Fruit fly (Drosophila melanogaster) whole organism, prepupa: Measurements from ENCODE around the gene Ctr1B.
A peak's percentile ranks its signal among the peaks of the same experiment; 100 is the strongest.

Experiments used
- Blimp-1 ChIP-seq: fragments of 200-800 bp; sonication (Bioruptor generic); optimal IDR thresholded peaks from 3 replicates; lab custom pipeline; 2017; ENCODE audit warnings: missing biosample characterization, missing genetic modification characterization, mild to moderate bottlenecking, moderate library complexity, missing genetic modification reagents
- CG8632 ChIP-seq: fragments of 200-800 bp; sonication (Bioruptor generic); optimal IDR thresholded peaks from 3 replicates; lab custom pipeline; 2016; ENCODE audit warnings: missing biosample characterization, missing genetic modification characterization
- fkh ChIP-seq: fragments of 200-800 bp; sonication (Bioruptor generic); optimal IDR thresholded peaks from 3 replicates; lab custom pipeline; 2017; ENCODE audit warnings: missing biosample characterization, mild to moderate bottlenecking, missing genetic modification characterization, moderate library complexity

- TF ChIP-seq Blimp-1 = no peak
- peak; percentile 38 for TF ChIP-seq fkh (GFP tag; lab: Kevin White, UChicago)
- no peak for TF ChIP-seq CG8632 (GFP tag; lab: Kevin White, UChicago)
These were observed 25.9 kb downstream of the Ctr1B start, which contains the start of the genes PNKP and COX7AL for dm6 chr3R:8343251-8343744.
